Worm (Caenorhabditis elegans) whole organism, L3 larva: ENCODE results near the gene srt-37.

Experiments used
- ZK546.5 ChIP-seq: sonication (generic microtip); optimal IDR thresholded peaks from 2 replicates; lab custom pipeline; 2017; ENCODE audit warnings: missing biosample characterization, missing genetic modification characterization
- aly-2 ChIP-seq: fragments of 150-350 bp; optimal IDR thresholded peaks from 2 replicates; lab custom pipeline; 2014; ENCODE audit warnings: missing biosample characterization, missing genetic modification characterization
- ama-1 ChIP-seq: fragments of 150-350 bp; optimal IDR thresholded peaks from 2 replicates; lab custom pipeline; 2018
- ceh-16 ChIP-seq: sonication (generic microtip); optimal IDR thresholded peaks from 2 replicates; lab custom pipeline; 2017; ENCODE audit warnings: missing biosample characterization, missing genetic modification characterization
- ceh-28 ChIP-seq: fragments of 150-350 bp; optimal IDR thresholded peaks from 2 replicates; lab custom pipeline; 2014; ENCODE audit warnings: missing biosample characterization, missing genetic modification reagents, missing genetic modification characterization
- ceh-82 ChIP-seq: fragments of 150-350 bp; optimal IDR thresholded peaks from 2 replicates; lab custom pipeline; 2014; ENCODE audit warnings: missing biosample characterization, missing genetic modification characterization
- ceh-9 ChIP-seq: sonication (generic microtip); optimal IDR thresholded peaks from 2 replicates; lab custom pipeline; 2018; ENCODE audit warnings: missing biosample characterization, missing genetic modification characterization
- daf-12 ChIP-seq: fragments of 150-350 bp; optimal IDR thresholded peaks from 2 replicates; lab custom pipeline; 2014; ENCODE audit warnings: missing biosample characterization, missing genetic modification reagents, missing genetic modification characterization
- egl-27 ChIP-seq: sonication (generic microtip); optimal IDR thresholded peaks from 4 replicates; lab custom pipeline; 2017; ENCODE audit warnings: missing biosample characterization, missing genetic modification reagents, missing genetic modification characterization
- egl-5 ChIP-seq: fragments of 150-350 bp; optimal IDR thresholded peaks from 2 replicates; lab custom pipeline; 2017; ENCODE audit warnings: missing biosample characterization, missing genetic modification reagents, missing genetic modification characterization, inconsistent platforms
- elt-1 ChIP-seq: fragments of 150-350 bp; optimal IDR thresholded peaks from 2 replicates; lab custom pipeline; 2014; ENCODE audit warnings: missing biosample characterization, missing genetic modification characterization
- elt-2 ChIP-seq: sonication (generic microtip); optimal IDR thresholded peaks from 2 replicates; lab custom pipeline; 2016; ENCODE audit warnings: missing genetic modification reagents, mild to moderate bottlenecking, missing genetic modification characterization, missing compliant biosample characterization
- elt-3 ChIP-seq, 3 experiments: fragments of 150-350 bp in 1 of 3; sonication (generic microtip) in 2 of 3; optimal IDR thresholded peaks; 2 replicates in 2 of 3; 4 replicates in 1 of 3; lab custom pipeline; 2014 to 2017; ENCODE audit warnings: missing biosample characterization in 3 of 3, missing genetic modification characterization in 3 of 3
- eor-1 ChIP-seq, 2 experiments: fragments of 150-350 bp; optimal IDR thresholded peaks; 2 replicates each; lab custom pipeline; 2014 to 2018; ENCODE audit warnings: missing biosample characterization in 2 of 2, missing genetic modification characterization in 2 of 2
- fkh-10 ChIP-seq: sonication (generic microtip); optimal IDR thresholded peaks from 2 replicates; lab custom pipeline; 2017; ENCODE audit warnings: missing biosample characterization, missing genetic modification reagents, missing genetic modification characterization
- fkh-2 ChIP-seq: fragments of 150-350 bp; optimal IDR thresholded peaks from 2 replicates; lab custom pipeline; 2014; ENCODE audit warnings: missing biosample characterization, missing genetic modification reagents, missing genetic modification characterization
- fos-1 ChIP-seq: fragments of 150-350 bp; optimal IDR thresholded peaks from 2 replicates; lab custom pipeline; 2014; ENCODE audit warnings: missing biosample characterization, missing genetic modification characterization
- hmg-11 ChIP-seq: sonication (generic microtip); optimal IDR thresholded peaks from 2 replicates; lab custom pipeline; 2016; ENCODE audit warnings: missing genetic modification characterization, missing compliant biosample characterization
- jun-1 ChIP-seq: fragments of 150-350 bp; optimal IDR thresholded peaks from 2 replicates; lab custom pipeline; 2014; ENCODE audit warnings: missing biosample characterization, missing genetic modification reagents, missing genetic modification characterization
- lin-39 ChIP-seq: fragments of 150-350 bp; optimal IDR thresholded peaks from 2 replicates; lab custom pipeline; 2018; ENCODE audit warnings: missing biosample characterization, missing genetic modification reagents, missing genetic modification characterization
- lsy-12 ChIP-seq: sonication (generic microtip); optimal IDR thresholded peaks from 2 replicates; lab custom pipeline; 2016; ENCODE audit warnings: mild to moderate bottlenecking, missing genetic modification characterization, missing compliant biosample characterization
- mdl-1 ChIP-seq: fragments of 150-350 bp; optimal IDR thresholded peaks from 2 replicates; lab custom pipeline; 2014; ENCODE audit warnings: missing biosample characterization, missing genetic modification characterization
- mml-1 ChIP-seq: fragments of 150-350 bp; sonication (generic microtip); optimal IDR thresholded peaks from 3 replicates; lab custom pipeline; 2014; ENCODE audit warnings: missing biosample characterization, missing genetic modification characterization
- nfya-1 ChIP-seq: sonication (generic microtip); optimal IDR thresholded peaks from 2 replicates; lab custom pipeline; 2017; ENCODE audit warnings: missing genetic modification characterization, mild to moderate bottlenecking, missing compliant biosample characterization, antibody characterized with exemption, moderate library complexity; ENCODE audit not compliant: insufficient read depth
- nhr-12 ChIP-seq: fragments of 150-350 bp; optimal IDR thresholded peaks from 2 replicates; lab custom pipeline; 2014; ENCODE audit warnings: missing biosample characterization, missing genetic modification characterization
- nhr-23 ChIP-seq: fragments of 150-350 bp; optimal IDR thresholded peaks from 2 replicates; lab custom pipeline; 2014; ENCODE audit warnings: missing biosample characterization, missing genetic modification reagents, missing genetic modification characterization
- nhr-237 ChIP-seq: fragments of 150-350 bp; optimal IDR thresholded peaks from 2 replicates; lab custom pipeline; 2014; ENCODE audit warnings: missing biosample characterization, missing genetic modification characterization
- nhr-25 ChIP-seq: sonication (generic microtip); optimal IDR thresholded peaks from 2 replicates; lab custom pipeline; 2017; ENCODE audit warnings: missing biosample characterization, missing genetic modification characterization
- nhr-28 ChIP-seq: fragments of 150-350 bp; optimal IDR thresholded peaks from 2 replicates; lab custom pipeline; 2014; ENCODE audit warnings: missing biosample characterization, missing genetic modification characterization
- nhr-43 ChIP-seq: sonication (generic microtip); optimal IDR thresholded peaks from 2 replicates; lab custom pipeline; 2016; ENCODE audit warnings: mild to moderate bottlenecking, missing genetic modification characterization, missing compliant biosample characterization; ENCODE audit not compliant: poor library complexity, severe bottlenecking
- nhr-67 ChIP-seq: fragments of 150-350 bp; optimal IDR thresholded peaks from 2 replicates; lab custom pipeline; 2014; ENCODE audit warnings: missing biosample characterization, missing genetic modification characterization
- nhr-76 ChIP-seq: fragments of 150-350 bp; sonication (generic microtip); optimal IDR thresholded peaks from 5 replicates; lab custom pipeline; 2014; ENCODE audit warnings: missing biosample characterization, missing genetic modification characterization
- nhr-77 ChIP-seq: fragments of 150-350 bp; optimal IDR thresholded peaks from 2 replicates; lab custom pipeline; 2014; ENCODE audit warnings: missing biosample characterization, missing genetic modification characterization
- pha-4 ChIP-seq: fragments of 150-350 bp; optimal IDR thresholded peaks from 2 replicates; lab custom pipeline; 2014; ENCODE audit warnings: missing biosample characterization, missing genetic modification reagents, missing genetic modification characterization
- sea-2 ChIP-seq: fragments of 150-350 bp; sonication (generic microtip); optimal IDR thresholded peaks from 4 replicates; lab custom pipeline; 2014; ENCODE audit warnings: missing biosample characterization, missing genetic modification reagents, missing genetic modification characterization
- skn-1 ChIP-seq: fragments of 150-350 bp; optimal IDR thresholded peaks from 2 replicates; lab custom pipeline; 2014; ENCODE audit warnings: missing biosample characterization, missing genetic modification characterization
- unc-62 ChIP-seq: fragments of 150-350 bp; sonication (generic microtip); optimal IDR thresholded peaks from 4 replicates; lab custom pipeline; 2014; ENCODE audit warnings: missing biosample characterization, missing genetic modification reagents, missing genetic modification characterization

Gene srt-37

DNA sequence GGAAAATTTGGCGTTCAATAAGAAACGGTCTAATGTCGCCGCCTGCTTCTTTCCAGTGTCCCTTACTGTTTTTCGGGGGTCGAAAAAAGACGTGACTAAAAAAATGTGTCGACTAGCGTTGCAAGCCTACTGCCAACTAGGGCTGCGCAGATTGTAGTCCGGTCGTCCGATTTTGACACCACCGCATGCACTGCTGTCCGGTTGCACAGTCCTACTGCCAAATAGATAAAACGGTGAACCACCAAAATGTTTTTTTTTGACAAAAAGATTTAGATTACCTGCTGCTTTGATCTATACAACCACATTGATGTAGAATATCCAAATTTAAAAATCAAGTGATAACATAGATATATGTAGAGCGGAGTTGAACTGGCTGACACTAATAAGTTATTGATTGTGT, 33.2 kb downstream of the srt-37 start:
- no peak for TF ChIP-seq eor-1 (tag; optimal IDR thresholded peaks at IDR 0.05; lab: Kevin White, UChicago)
- no peak for TF ChIP-seq nfya-1 (tag; lab: Kevin White, UChicago)
- TF ChIP-seq mml-1 (tag; lab: Kevin White, UChicago): no peak
- TF ChIP-seq nhr-23 (tag; lab: Kevin White, UChicago): no peak
- TF ChIP-seq fkh-10 (GFP tag; lab: Kevin White, UChicago): no peak
- TF ChIP-seq daf-12 (tag; lab: Kevin White, UChicago): no peak
- no peak for TF ChIP-seq mdl-1
- TF ChIP-seq egl-5 (tag; lab: Kevin White, UChicago): no peak
- TF ChIP-seq ceh-28 (tag; lab: Kevin White, UChicago): no peak
- TF ChIP-seq skn-1: no peak
- no peak for TF ChIP-seq fkh-2
- no peak for TF ChIP-seq nhr-28 (tag; lab: Kevin White, UChicago)
- TF ChIP-seq elt-3 (tag; optimal IDR thresholded peaks at IDR 0.05; lab: Kevin White, UChicago): no peak
- no peak for TF ChIP-seq jun-1
- TF ChIP-seq nhr-76 (tag; lab: Kevin White, UChicago): no peak
- TF ChIP-seq ceh-9 (tag; lab: Kevin White, UChicago): no peak
- no peak for TF ChIP-seq lsy-12 (tag; lab: Kevin White, UChicago)

DNA sequence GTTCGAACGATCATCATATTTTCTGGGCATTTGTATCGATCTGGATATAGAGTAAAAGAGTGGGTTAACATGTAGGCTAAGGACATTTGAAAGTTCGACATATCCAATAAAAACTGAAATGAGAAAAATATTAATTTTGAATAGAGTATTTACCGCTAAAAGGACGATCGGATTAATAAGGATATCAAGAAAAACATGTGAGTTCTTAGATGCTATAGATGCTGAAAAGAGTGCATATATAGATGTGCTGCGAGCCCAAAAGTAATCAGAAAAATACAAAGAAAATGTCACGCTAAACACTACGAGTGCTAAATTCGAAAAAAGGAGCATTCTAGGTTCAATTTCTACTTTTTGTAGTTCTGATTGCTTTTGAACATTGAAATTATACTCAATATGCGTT, 39.2 kb downstream of the srt-37 start, which contains the start of gene srt-12:
Gene srt-12, minus strand, starts transcription at position 101 of the 400 bp plus-strand sequence.
- TF ChIP-seq ZK546.5 (tag; lab: Kevin White, UChicago): no peak
- TF ChIP-seq elt-3 (tag; optimal IDR thresholded peaks at IDR 0.05; lab: Kevin White, UChicago): no peak
- TF ChIP-seq nhr-77 (tag; lab: Kevin White, UChicago): no peak
- TF ChIP-seq jun-1: no peak
- TF ChIP-seq skn-1: no peak

DNA sequence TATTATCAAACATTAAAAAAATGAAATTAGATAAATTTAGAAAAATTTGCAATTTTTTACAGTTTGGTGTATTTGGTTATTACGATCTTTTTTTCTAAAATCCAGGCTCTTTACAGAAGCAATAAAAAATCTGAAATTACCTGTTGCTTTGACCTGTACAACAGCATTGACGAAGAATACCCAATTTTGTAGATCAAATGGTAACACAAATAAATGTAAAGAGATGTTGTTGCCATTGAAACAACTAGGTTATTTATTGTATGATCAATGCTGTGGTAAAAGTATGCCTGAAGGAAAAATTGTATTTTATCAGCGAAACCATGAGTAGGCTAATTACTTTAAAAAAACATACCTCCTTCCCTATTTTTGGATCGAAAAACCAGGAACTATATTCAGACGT, 40.0 kb downstream of the srt-37 start:
- TF ChIP-seq elt-1 (tag; lab: Kevin White, UChicago): no peak
- no peak for TF ChIP-seq nhr-77 (tag; lab: Kevin White, UChicago)
- no peak for TF ChIP-seq nhr-67 (tag; lab: Kevin White, UChicago)
- no peak for TF ChIP-seq fos-1
- no peak for TF ChIP-seq aly-2 (tag; lab: Kevin White, UChicago)
- TF ChIP-seq nhr-25 (tag; lab: Kevin White, UChicago): no peak
- TF ChIP-seq sea-2 (GFP tag; lab: Kevin White, UChicago): no peak
- TF ChIP-seq fkh-10 (GFP tag; lab: Kevin White, UChicago): no peak

DNA sequence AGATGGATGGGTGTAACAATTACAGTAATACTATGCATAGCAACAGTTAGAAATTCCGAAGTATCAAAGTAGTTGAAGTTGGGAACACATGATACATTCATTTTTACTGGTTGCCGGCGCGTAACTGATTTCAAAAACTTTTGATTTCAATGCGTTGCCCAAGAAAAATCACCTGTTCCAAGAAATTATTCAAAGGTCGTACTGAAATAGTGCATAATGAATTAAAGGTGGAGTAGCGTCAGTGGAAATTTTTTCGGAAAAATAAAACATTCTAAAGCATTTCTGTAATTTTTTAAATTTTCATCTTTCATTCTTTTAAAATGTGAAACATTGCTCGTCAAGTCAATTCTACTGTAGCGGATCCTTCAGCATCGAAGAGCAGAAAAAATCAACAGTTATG, 41.3 kb downstream of the srt-37 start, which contains the start of gene srh-204:
Gene srh-204, minus strand, starts transcription at position 101 of the 400 bp plus-strand sequence.
- TF ChIP-seq pha-4 (tag; lab: Kevin White, UChicago) (no peak), ama-1 (lab: Kevin White, UChicago) (no peak), nhr-23 (tag; lab: Kevin White, UChicago) (no peak), nhr-28 (tag; lab: Kevin White, UChicago) (no peak), ceh-82 (tag; lab: Kevin White, UChicago) (no peak), ceh-16 (tag; lab: Kevin White, UChicago) (no peak), nhr-43 (tag; lab: Kevin White, UChicago) (no peak), nhr-76 (tag; lab: Kevin White, UChicago) (no peak), egl-5 (tag; lab: Kevin White, UChicago) (no peak), nhr-77 (tag; lab: Kevin White, UChicago) (no peak), hmg-11 (tag; lab: Kevin White, UChicago) (no peak), lin-39 (no peak), egl-27 (no peak), unc-62 (GFP tag; lab: Kevin White, UChicago) (no peak), elt-1 (tag; lab: Kevin White, UChicago) (no peak), ceh-28 (tag; lab: Kevin White, UChicago) (no peak), nhr-12 (no peak), nhr-237 (tag; lab: Kevin White, UChicago) (no peak), jun-1 (no peak), elt-2 (tag; lab: Kevin White, UChicago) (no peak)
